Fruit fly (Drosophila melanogaster) whole organism, embryonic: ENCODE data around the gene Spt6.

Source experiments
- Ada2b ChIP-seq: fragments of 200-800 bp; sonication (Bioruptor generic); IDR thresholded peaks from 2 replicates; pipeline ENCODE4 v1.3.6; 2022; ENCODE audit warnings: missing biosample characterization, missing genetic modification characterization
- Atf3 ChIP-seq: fragments of 200-800 bp; sonication (Bioruptor generic); optimal IDR thresholded peaks from 3 replicates; lab custom pipeline; 2016; ENCODE audit warnings: missing biosample characterization, missing genetic modification characterization
- Awh ChIP-seq: fragments of 200-800 bp; sonication (Bioruptor generic); IDR thresholded peaks from 2 replicates; pipeline ENCODE4, ENCODE4 v1.3.6; 2022; ENCODE audit warnings: missing biosample characterization, missing genetic modification characterization
- CG10959 ChIP-seq: fragments of 200-800 bp; sonication (Bioruptor generic); IDR thresholded peaks from 2 replicates; pipeline ENCODE4 v1.3.6; 2022; ENCODE audit warnings: missing biosample characterization, missing genetic modification characterization
- CG11456 ChIP-seq: fragments of 200-800 bp; sonication (Bioruptor generic); IDR thresholded peaks from 3 replicates; pipeline ENCODE4 v1.3.6; 2022; ENCODE audit warnings: missing biosample characterization, missing genetic modification characterization
- CG12104 ChIP-seq: fragments of 200-800 bp; sonication (Bioruptor generic); optimal IDR thresholded peaks from 3 replicates; lab custom pipeline; 2016; ENCODE audit warnings: missing biosample characterization, missing genetic modification characterization
- CG12236 ChIP-seq: fragments of 200-800 bp; sonication (Bioruptor generic); optimal IDR thresholded peaks from 2 replicates; lab custom pipeline; 2016; ENCODE audit warnings: missing biosample characterization, missing genetic modification characterization
- CG13894 ChIP-seq: fragments of 200-800 bp; sonication (Bioruptor generic); optimal IDR thresholded peaks from 3 replicates; lab custom pipeline; 2018; ENCODE audit warnings: missing biosample characterization, mild to moderate bottlenecking, missing genetic modification characterization, moderate library complexity
- CG14050 ChIP-seq: fragments of 200-800 bp; sonication (Bioruptor generic); IDR thresholded peaks from 3 replicates; pipeline ENCODE4 v1.3.6; 2022; ENCODE audit warnings: missing biosample characterization, missing genetic modification characterization
- CG16779 ChIP-seq: fragments of 200-800 bp; sonication (Bioruptor generic); IDR thresholded peaks from 2 replicates; pipeline ENCODE4 v1.3.6; 2022; ENCODE audit warnings: missing biosample characterization, missing genetic modification characterization
- CG17385 ChIP-seq: fragments of 200-800 bp; sonication (Bioruptor generic); optimal IDR thresholded peaks from 3 replicates; lab custom pipeline; 2018; ENCODE audit warnings: missing biosample characterization, mild to moderate bottlenecking, missing genetic modification characterization
- CG2875 ChIP-seq: fragments of 200-800 bp; sonication (Bioruptor generic); optimal IDR thresholded peaks from 2 replicates; lab custom pipeline; 2017; ENCODE audit warnings: missing biosample characterization, mild to moderate bottlenecking, missing genetic modification characterization, missing genetic modification reagents
- CG31388 ChIP-seq: fragments of 200-800 bp; sonication (Bioruptor generic); optimal IDR thresholded peaks from 2 replicates; lab custom pipeline; 2016; ENCODE audit warnings: missing biosample characterization, missing genetic modification characterization
- CG4707 ChIP-seq: fragments of 200-800 bp; sonication (Bioruptor generic); optimal IDR thresholded peaks from 2 replicates; lab custom pipeline; 2018; ENCODE audit warnings: missing biosample characterization, mild to moderate bottlenecking, missing genetic modification characterization, moderate library complexity
- CG7786 ChIP-seq: fragments of 200-800 bp; sonication (Bioruptor generic); optimal IDR thresholded peaks from 2 replicates; lab custom pipeline; 2016; ENCODE audit warnings: missing biosample characterization, missing genetic modification characterization
- CG8290 ChIP-seq, 3 experiments: fragments of 200-800 bp; sonication (Bioruptor generic); optimal IDR thresholded peaks; 2 replicates each; lab custom pipeline; 2016 to 2019; ENCODE audit warnings: missing biosample characterization in 3 of 3, missing genetic modification characterization in 3 of 3, mild to moderate bottlenecking in 2 of 3, moderate library complexity in 1 of 3
- CG8944 ChIP-seq: fragments of 200-800 bp; sonication (Bioruptor generic); optimal IDR thresholded peaks from 3 replicates; lab custom pipeline; 2016; ENCODE audit warnings: missing biosample characterization, missing genetic modification characterization
- Dll ChIP-seq: fragments of 200-800 bp; sonication (Bioruptor generic); IDR thresholded peaks from 4 replicates; pipeline ENCODE4 v1.3.6; 2022; ENCODE audit warnings: missing biosample characterization, missing genetic modification characterization; ENCODE audit not compliant: partially characterized antibody
- ERR ChIP-seq: fragments of 200-800 bp; sonication (Bioruptor generic); optimal IDR thresholded peaks from 2 replicates; lab custom pipeline; 2016; ENCODE audit warnings: missing biosample characterization, missing genetic modification characterization
- GATAe ChIP-seq: fragments of 200-800 bp; sonication (Bioruptor generic); conservative IDR thresholded peaks from 2 replicates; pipeline ENCODE4 v1.3.6; 2022; ENCODE audit warnings: missing biosample characterization, missing genetic modification characterization
- HLH54F ChIP-seq: fragments of 200-800 bp; sonication (Bioruptor generic); optimal IDR thresholded peaks from 3 replicates; lab custom pipeline; 2016; ENCODE audit warnings: missing biosample characterization, missing genetic modification characterization
- NC2β ChIP-seq: fragments of 200-800 bp; sonication (Bioruptor generic); optimal IDR thresholded peaks from 2 replicates; lab custom pipeline; 2016; ENCODE audit warnings: missing biosample characterization, missing genetic modification characterization
- Six4 ChIP-seq: fragments of 200-800 bp; sonication (Bioruptor generic); optimal IDR thresholded peaks from 2 replicates; lab custom pipeline; 2016; ENCODE audit warnings: missing biosample characterization, missing genetic modification characterization
- Sry-δ ChIP-seq: fragments of 200-800 bp; sonication (Bioruptor generic); optimal IDR thresholded peaks from 2 replicates; lab custom pipeline; 2016; ENCODE audit warnings: missing biosample characterization, missing genetic modification characterization
- Trl ChIP-seq, 3 experiments: fragments of >200 bp in 2 of 3; fragments of 200-800 bp in 1 of 3; sonication (Bioruptor generic) in 1 of 3; optimal IDR thresholded peaks; 2 replicates in 1 of 3; 3 replicates in 2 of 3; lab custom pipeline; 2016 to 2017; ENCODE audit warnings: missing biosample characterization in 1 of 3, missing genetic modification characterization in 1 of 3
- Usf ChIP-seq: fragments of 200-800 bp; sonication (Bioruptor generic); optimal IDR thresholded peaks from 2 replicates; lab custom pipeline; 2017; ENCODE audit warnings: missing genotype, missing biosample characterization, missing genetic modification characterization
- ase ChIP-seq: fragments of 200-800 bp; sonication (Bioruptor generic); IDR thresholded peaks from 3 replicates; pipeline ENCODE4 v1.3.6; 2022; ENCODE audit warnings: missing biosample characterization, missing genetic modification characterization
- bab2 ChIP-seq: fragments of 200-800 bp; sonication (Bioruptor generic); optimal IDR thresholded peaks from 2 replicates; lab custom pipeline; 2016; ENCODE audit warnings: missing biosample characterization, missing genetic modification characterization
- cg ChIP-seq: fragments of 200-800 bp; sonication (Bioruptor generic); optimal IDR thresholded peaks from 3 replicates; lab custom pipeline; 2019; ENCODE audit warnings: missing biosample characterization, mild to moderate bottlenecking, missing genetic modification characterization, moderate library complexity
- chm ChIP-seq: fragments of 200-800 bp; sonication (Bioruptor generic); IDR thresholded peaks from 2 replicates; pipeline ENCODE4 v1.3.6; 2022; ENCODE audit warnings: missing biosample characterization, missing genetic modification characterization
- dati ChIP-seq: fragments of 200-800 bp; sonication (Bioruptor generic); IDR thresholded peaks from 2 replicates; pipeline ENCODE4 v1.3.6; 2022; ENCODE audit warnings: missing biosample characterization, missing genetic modification characterization
- dm ChIP-seq: fragments of 200-800 bp; sonication (Bioruptor generic); optimal IDR thresholded peaks from 3 replicates; lab custom pipeline; 2016; ENCODE audit warnings: missing biosample characterization, missing genetic modification characterization
- emc ChIP-seq: fragments of 200-800 bp; sonication (Bioruptor generic); optimal IDR thresholded peaks from 2 replicates; lab custom pipeline; 2016; ENCODE audit warnings: missing biosample characterization, missing genetic modification characterization
- fd96Cb ChIP-seq: fragments of 200-800 bp; sonication (Bioruptor generic); optimal IDR thresholded peaks from 2 replicates; lab custom pipeline; 2018; ENCODE audit warnings: missing biosample characterization, mild to moderate bottlenecking, missing genetic modification characterization, moderate library complexity
- gt ChIP-seq: fragments of 200-800 bp; sonication (Bioruptor generic); IDR thresholded peaks from 2 replicates; pipeline ENCODE4 v1.3.6; 2022; ENCODE audit warnings: missing biosample characterization, missing genetic modification characterization
- her ChIP-seq: fragments of 200-800 bp; sonication (Bioruptor generic); optimal IDR thresholded peaks from 2 replicates; lab custom pipeline; 2016; ENCODE audit warnings: missing biosample characterization, missing genetic modification characterization
- ind ChIP-seq: fragments of 200-800 bp; sonication (Bioruptor generic); optimal IDR thresholded peaks from 3 replicates; lab custom pipeline; 2016; ENCODE audit warnings: missing biosample characterization, missing genetic modification characterization
- nerfin-1 ChIP-seq: fragments of 200-800 bp; sonication (Bioruptor generic); optimal IDR thresholded peaks from 3 replicates; lab custom pipeline; 2019; ENCODE audit warnings: missing biosample characterization, mild to moderate bottlenecking, missing genetic modification characterization, moderate library complexity
- nom ChIP-seq: fragments of 200-800 bp; sonication (Bioruptor generic); optimal IDR thresholded peaks from 2 replicates; lab custom pipeline; 2017; ENCODE audit warnings: missing biosample characterization, missing genetic modification characterization, mild to moderate bottlenecking, moderate library complexity, missing genetic modification reagents
- pb ChIP-seq: fragments of 200-800 bp; sonication (Bioruptor generic); optimal IDR thresholded peaks from 3 replicates; lab custom pipeline; 2016; ENCODE audit warnings: missing biosample characterization, missing genetic modification characterization
- phol ChIP-seq: fragments of 200-800 bp; sonication (Bioruptor generic); optimal IDR thresholded peaks from 3 replicates; lab custom pipeline; 2018; ENCODE audit warnings: missing biosample characterization, mild to moderate bottlenecking, missing genetic modification characterization, moderate library complexity
- repo ChIP-seq: fragments of 200-800 bp; sonication (Bioruptor generic); optimal IDR thresholded peaks from 2 replicates; lab custom pipeline; 2016; ENCODE audit warnings: missing biosample characterization, missing genetic modification characterization
- row ChIP-seq: fragments of 200-800 bp; sonication (Bioruptor generic); IDR thresholded peaks from 3 replicates; pipeline ENCODE4 v1.3.6; 2022; ENCODE audit warnings: missing biosample characterization, missing genetic modification characterization
- sc ChIP-seq, 3 experiments: fragments of >200 bp in 2 of 3; fragments of 200-800 bp in 1 of 3; sonication (Bioruptor generic) in 1 of 3; optimal IDR thresholded peaks; 2 replicates in 2 of 3; 3 replicates in 1 of 3; lab custom pipeline; 2017; ENCODE audit warnings: mild to moderate bottlenecking in 1 of 3, missing biosample characterization in 1 of 3, missing genetic modification characterization in 1 of 3, missing genetic modification reagents in 1 of 3
- sens ChIP-seq: fragments of 200-800 bp; sonication (Bioruptor generic); peaks from one replicate; lab custom pipeline; 2016; ENCODE audit warnings: missing biosample characterization, missing genetic modification characterization
- slbo ChIP-seq: fragments of 200-800 bp; sonication (Bioruptor generic); IDR thresholded peaks from 2 replicates; pipeline ENCODE4 v1.3.6; 2022; ENCODE audit warnings: missing biosample characterization, missing genetic modification characterization
- slp2 ChIP-seq: fragments of 200-800 bp; sonication (Bioruptor generic); optimal IDR thresholded peaks from 2 replicates; lab custom pipeline; 2016; ENCODE audit warnings: missing biosample characterization, missing genetic modification characterization
- tx ChIP-seq: fragments of 200-800 bp; sonication (Bioruptor generic); optimal IDR thresholded peaks from 2 replicates; lab custom pipeline; 2016; ENCODE audit warnings: missing biosample characterization, missing genetic modification characterization
- unpg ChIP-seq: fragments of 200-800 bp; sonication (Bioruptor generic); optimal IDR thresholded peaks from 3 replicates; lab custom pipeline; 2018; ENCODE audit warnings: missing biosample characterization, mild to moderate bottlenecking, missing genetic modification characterization, moderate library complexity
- vfl ChIP-seq: fragments of 200-800 bp; sonication (Bioruptor generic); optimal IDR thresholded peaks from 2 replicates; lab custom pipeline; 2016; ENCODE audit warnings: missing biosample characterization, missing genetic modification characterization
- vvl ChIP-seq: fragments of 200-800 bp; sonication (Bioruptor generic); IDR thresholded peaks from 2 replicates; pipeline ENCODE4 v1.3.6; 2022; ENCODE audit warnings: missing biosample characterization, missing genetic modification characterization

The Spt6 gene

DNA sequence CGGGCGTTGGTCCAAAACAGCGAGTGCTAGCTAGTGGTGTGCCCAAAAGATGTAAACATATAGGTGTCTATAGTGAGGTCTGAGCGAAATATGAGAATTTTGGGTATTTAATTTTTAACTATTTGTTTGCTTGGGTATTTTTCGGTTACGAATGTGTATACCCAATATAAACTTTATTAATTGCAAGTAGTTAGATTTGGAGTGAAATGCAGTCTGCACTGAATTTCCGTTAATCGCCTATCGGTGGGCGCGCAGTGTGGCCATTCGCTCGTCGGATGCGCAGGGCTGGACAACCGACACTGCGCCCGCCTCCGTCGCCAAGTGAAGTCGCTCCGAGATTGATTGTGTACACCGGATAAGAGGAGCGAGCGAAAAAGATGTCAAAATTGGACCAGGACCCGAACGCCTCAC is 27.5 kb downstream of the Spt6 start, which contains the start of the genes CG15891 and CG3815 (continued):
- TF ChIP-seq cg (GFP tag; lab: Kevin White, UChicago) (no peak), Ada2b (GFP tag; lab: Robert Waterston, UW) (peak; percentile 25; the same call in 1 of the 2 replicates), sens (GFP tag; lab: Kevin White, UChicago) (peak; percentile 81), Trl (optimal IDR thresholded peaks at IDR 0.05; lab: Kevin White, UChicago) (no peak), Trl (GFP tag; optimal IDR thresholded peaks at IDR 0.05; lab: Kevin White, UChicago) (peak; percentile 49), repo (GFP tag; lab: Kevin White, UChicago) (peak; percentile 4), CG12236 (GFP tag; lab: Kevin White, UChicago) (no peak), Usf (GFP tag; lab: Kevin White, UChicago) (no peak), vfl (no peak), gt (GFP tag; lab: Robert Waterston, UW) (0 out of 2 replicates have a peak, but pooled peaks have one; percentile 13), phol (tag; lab: Kevin White, UChicago) (peak; percentile 71), CG14050 (GFP tag; lab: Robert Waterston, UW) (no peak), CG17385 (GFP tag; lab: Kevin White, UChicago) (no peak), pb (GFP tag; lab: Kevin White, UChicago) (peak; percentile 9), ase (GFP tag; lab: Robert Waterston, UW) (no peak), tx (peak; percentile 28), CG16779 (GFP tag; lab: Robert Waterston, UW) (no peak), Atf3 (GFP tag; lab: Kevin White, UChicago) (peak; percentile 53), NC2β (GFP tag; lab: Kevin White, UChicago) (no peak), CG2875 (no peak), bab2 (peak; percentile 55), dati (GFP tag; lab: Robert Waterston, UW) (no peak), ind (GFP tag; lab: Kevin White, UChicago) (peak; percentile 57), CG4707 (GFP tag; lab: Kevin White, UChicago) (no peak), GATAe (GFP tag; lab: Robert Waterston, UW) (0 out of 2 replicates have a peak, but pooled peaks have one; percentile 25), ERR (no peak), CG11456 (peak; percentile 39; the same call in 1 of the 3 replicates), Sry-δ (peak; percentile 71), vvl (peak; percentile 32; the same call in 1 of the 2 replicates), dm (peak; percentile 43), unpg (GFP tag; lab: Kevin White, UChicago) (peak; percentile 44), row (GFP tag; lab: Robert Waterston, UW) (peak; percentile 93), CG31388 (GFP tag; lab: Kevin White, UChicago) (no peak), slp2 (GFP tag; lab: Kevin White, UChicago) (peak; percentile 16), CG8944 (GFP tag; lab: Kevin White, UChicago) (peak; percentile 23), nerfin-1 (peak; percentile 51), fd96Cb (tag; lab: Kevin White, UChicago) (no peak), sc (optimal IDR thresholded peaks at IDR 0.05; lab: Kevin White, UChicago) (no peak), sc (GFP tag; optimal IDR thresholded peaks at IDR 0.05; lab: Kevin White, UChicago) (no peak), Dll (GFP tag; lab: Robert Waterston, UW) (peak; percentile 63; the same call in 3 of the 4 replicates), Six4 (GFP tag; lab: Kevin White, UChicago) (no peak), CG12104 (GFP tag; lab: Kevin White, UChicago) (peak; percentile 17), CG8290 (GFP tag; optimal IDR thresholded peaks at IDR 0.05; lab: Kevin White, UChicago) (peak; percentile 46), CG8290 (tag; optimal IDR thresholded peaks at IDR 0.05; lab: Kevin White, UChicago) (no peak), CG7786 (GFP tag; lab: Kevin White, UChicago) (peak; percentile 45), CG10959 (no peak), her (GFP tag; lab: Kevin White, UChicago) (peak; percentile 23), slbo (GFP tag; lab: Robert Waterston, UW) (peak; percentile 69), CG13894 (tag; lab: Kevin White, UChicago) (peak; percentile 57), Awh (GFP tag; lab: Robert Waterston, UW) (no peak), HLH54F (GFP tag; lab: Kevin White, UChicago) (peak; percentile 36), emc (GFP tag; lab: Kevin White, UChicago) (no peak), chm (GFP tag; lab: Robert Waterston, UW) (no peak), nom (GFP tag; lab: Kevin White, UChicago) (peak; percentile 12)
